Worm (Caenorhabditis elegans) whole organism, early embryonic: ENCODE data around the gene bicd-1.

Source experiments
- F13C5.2 ChIP-seq: sonication (generic microtip); optimal IDR thresholded peaks from 2 replicates; lab custom pipeline; 2017; ENCODE audit warnings: mild to moderate bottlenecking, missing genetic modification characterization, inconsistent platforms, missing compliant biosample characterization
- aly-1 ChIP-seq: sonication (generic microtip); optimal IDR thresholded peaks from 2 replicates; lab custom pipeline; 2016; ENCODE audit warnings: missing genetic modification characterization, missing compliant biosample characterization
- ama-1 ChIP-seq: fragments of 150-350 bp; optimal IDR thresholded peaks from 2 replicates; lab custom pipeline; 2014
- ceh-13 ChIP-seq: fragments of 200-800 bp; sonication (Bioruptor generic); optimal IDR thresholded peaks from 2 replicates; lab custom pipeline; 2018; ENCODE audit warnings: mild to moderate bottlenecking, missing genetic modification characterization, missing compliant biosample characterization
- ceh-36 ChIP-seq: sonication (generic microtip); optimal IDR thresholded peaks from 2 replicates; lab custom pipeline; 2016; ENCODE audit warnings: missing genetic modification characterization, inconsistent platforms, missing compliant biosample characterization
- flt-1 ChIP-seq: fragments of 200-800 bp; sonication (Bioruptor generic); IDR thresholded peaks from 2 replicates; pipeline ENCODE4 v1.3.6; 2022; ENCODE audit warnings: missing genetic modification characterization, missing compliant biosample characterization
- hmbx-1 ChIP-seq: sonication (generic microtip); optimal IDR thresholded peaks from 2 replicates; lab custom pipeline; 2016; ENCODE audit warnings: mild to moderate bottlenecking, missing genetic modification characterization, missing compliant biosample characterization
- pes-1 ChIP-seq: fragments of 200-800 bp; sonication (Bioruptor generic); IDR thresholded peaks from 2 replicates; pipeline ENCODE4 v1.3.6; 2022; ENCODE audit warnings: missing genetic modification reagents, missing genetic modification characterization, missing compliant biosample characterization
- scrt-1 ChIP-seq: fragments of 200-800 bp; sonication (Bioruptor generic); IDR thresholded peaks from 2 replicates; pipeline ENCODE4 v1.3.6; 2022; ENCODE audit warnings: missing genetic modification characterization, missing compliant biosample characterization
- sea-1 ChIP-seq: fragments of 200-800 bp; sonication (Bioruptor generic); conservative IDR thresholded peaks from 2 replicates; pipeline ENCODE4 v1.3.6; 2022; ENCODE audit warnings: missing genetic modification characterization, missing compliant biosample characterization
- tbx-11 ChIP-seq: fragments of 200-800 bp; sonication (Bioruptor generic); IDR thresholded peaks from 2 replicates; pipeline ENCODE4 v1.3.6; 2022; ENCODE audit warnings: missing genetic modification characterization, missing compliant biosample characterization
- tbx-37 ChIP-seq: fragments of 200-800 bp; sonication (Bioruptor generic); conservative IDR thresholded peaks from 2 replicates; pipeline ENCODE4 v1.3.6; 2022; ENCODE audit warnings: missing genetic modification reagents, missing genetic modification characterization, missing compliant biosample characterization
- tra-4 ChIP-seq: sonication (generic microtip); optimal IDR thresholded peaks from 2 replicates; lab custom pipeline; 2017; ENCODE audit warnings: missing genetic modification characterization, missing compliant biosample characterization

DNA sequence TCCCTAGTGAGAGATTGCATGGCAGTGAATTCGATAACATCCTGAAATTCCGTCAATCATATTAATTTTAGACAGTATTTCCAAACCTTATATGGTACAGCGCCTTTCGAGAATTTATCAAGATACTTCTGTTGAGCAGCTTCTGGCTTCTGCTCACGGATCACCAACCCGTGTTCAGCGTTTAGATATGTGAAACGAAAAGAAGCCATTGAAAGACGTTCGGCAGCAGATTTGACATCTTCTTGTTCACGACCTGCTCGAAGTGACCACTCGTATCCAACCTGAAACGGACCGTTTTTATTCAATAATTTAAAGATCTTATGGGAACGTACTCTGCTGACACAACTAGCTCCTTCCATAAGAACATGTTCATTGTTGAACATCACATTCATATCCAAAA is 9.5 kb upstream of the bicd-1 start:
- TF ChIP-seq tbx-11 (GFP tag; lab: Robert Waterston, UW) (no peak), ama-1 (lab: Kevin White, UChicago) (no peak), hmbx-1 (no peak), pes-1 (GFP tag; lab: Robert Waterston, UW) (no peak), flt-1 (GFP tag; lab: Robert Waterston, UW) (no peak), sea-1 (no peak), ceh-36 (no peak), tbx-37 (GFP tag; lab: Robert Waterston, UW) (no peak), tra-4 (tag; lab: Kevin White, UChicago) (no peak), aly-1 (tag; lab: Kevin White, UChicago) (no peak), scrt-1 (GFP tag; lab: Robert Waterston, UW) (no peak), ceh-13 (GFP tag; lab: Kevin White, UChicago) (no peak), F13C5.2 (tag; lab: Kevin White, UChicago) (no peak)
